Fruit fly (Drosophila melanogaster): ENCODE results near the gene Flacc.
A peak's percentile ranks its signal among the peaks of the same experiment; 100 is the strongest.

Gene Flacc

dm6 chrX:18920642-18921355 lies 27.4 kb upstream of the Flacc start (continued):
- no peak for TF ChIP-seq pfk (GFP tag; optimal IDR thresholded peaks at IDR 0.05)
- TF ChIP-seq Mad (GFP tag; optimal IDR thresholded peaks at IDR 0.05): no peak
- no peak for TF ChIP-seq bigmax (GFP tag; optimal IDR thresholded peaks at IDR 0.05)
- 0 out of 2 replicates have a peak, but pooled peaks have one; percentile 31 for TF ChIP-seq ap (GFP tag; IDR thresholded peaks at IDR 0.05)
- TF ChIP-seq D (optimal IDR thresholded peaks at IDR 0.05): no peak
- peak; percentile 39 for TF ChIP-seq D (GFP tag; optimal IDR thresholded peaks at IDR 0.05)
- no peak for TF ChIP-seq pan (optimal IDR thresholded peaks at IDR 0.05)
- TF ChIP-seq pan (GFP tag; optimal IDR thresholded peaks at IDR 0.05 in 1 of 2, IDR thresholded peaks at IDR 0.05 in 1 of 2): no peak
- TF ChIP-seq seq (GFP tag; IDR thresholded peaks at IDR 0.05): no peak
- no peak for TF ChIP-seq CG7928 (GFP tag; optimal IDR thresholded peaks at IDR 0.05)
- no peak for TF ChIP-seq sd (tag; optimal IDR thresholded peaks at IDR 0.05)
- peak; percentile 53 for TF ChIP-seq Xrp1 (GFP tag; IDR thresholded peaks at IDR 0.05)
- TF ChIP-seq abd-A (tag; optimal IDR thresholded peaks at IDR 0.05): no peak
- no peak for TF ChIP-seq z (GFP tag; IDR thresholded peaks at IDR 0.05)
- TF ChIP-seq CG14965 (GFP tag; optimal IDR thresholded peaks at IDR 0.05; ENCODE audit: borderline replicate concordance): no peak
- TF ChIP-seq NK7.1 (GFP tag; optimal IDR thresholded peaks at IDR 0.05): no peak
- TF ChIP-seq vnd (GFP tag; IDR thresholded peaks at IDR 0.05; ENCODE audit: partially characterized antibody): no peak
- TF ChIP-seq CG1647 (GFP tag; optimal IDR thresholded peaks at IDR 0.05): no peak
- TF ChIP-seq Myb (GFP tag; optimal IDR thresholded peaks at IDR 0.05): no peak
- no peak for TF ChIP-seq CG43689 (GFP tag; IDR thresholded peaks at IDR 0.05)
- TF ChIP-seq tap (tag; optimal IDR thresholded peaks at IDR 0.05): no peak
- no peak for TF ChIP-seq gsb (GFP tag; IDR thresholded peaks at IDR 0.05)
- TF ChIP-seq CG6254 (GFP tag; optimal IDR thresholded peaks at IDR 0.05): peak; percentile 45
- TF ChIP-seq Usf (GFP tag; optimal IDR thresholded peaks at IDR 0.05): no peak
- no peak for TF ChIP-seq BtbVII (GFP tag; optimal IDR thresholded peaks at IDR 0.05)
- TF ChIP-seq CG8478 (optimal IDR thresholded peaks at IDR 0.05): no peak
- peak; percentile 26; the same call in 1 of the 3 replicates for TF ChIP-seq croc (GFP tag; conservative IDR thresholded peaks at IDR 0.05)
- TF ChIP-seq HLH4C (GFP tag; IDR thresholded peaks at IDR 0.05; ENCODE audit: partially characterized antibody): no peak
- no peak for TF ChIP-seq CG6654 (GFP tag; optimal IDR thresholded peaks at IDR 0.05)
- TF ChIP-seq CG32767 (GFP tag; IDR thresholded peaks at IDR 0.05): no peak
- peak; percentile 66 for TF ChIP-seq crol (GFP tag; IDR thresholded peaks at IDR 0.05)
- no peak for TF ChIP-seq otp (GFP tag; IDR thresholded peaks at IDR 0.05)
- TF ChIP-seq zf30C (GFP tag; optimal IDR thresholded peaks at IDR 0.05): peak; percentile 18
- no peak for TF ChIP-seq ftz-f1 (GFP tag; optimal IDR thresholded peaks at IDR 0.05)
- TF ChIP-seq CG12659 (GFP tag; optimal IDR thresholded peaks at IDR 0.05): peak; percentile 25
- TF ChIP-seq CG17186 (GFP tag; optimal IDR thresholded peaks at IDR 0.05): no peak
- no peak for TF ChIP-seq trh (GFP tag; optimal IDR thresholded peaks at IDR 0.05)
- TF ChIP-seq Xbp1 (GFP tag; optimal IDR thresholded peaks at IDR 0.05): peak; percentile 50
- TF ChIP-seq sob (GFP tag; IDR thresholded peaks at IDR 0.05): no peak
- no peak for TF ChIP-seq Lpt (GFP tag; optimal IDR thresholded peaks at IDR 0.05)
- TF ChIP-seq CG13424 (tag; optimal IDR thresholded peaks at IDR 0.05): peak; percentile 55
- no peak for TF ChIP-seq CG13296 (GFP tag; optimal IDR thresholded peaks at IDR 0.05)
- peak; percentile 59 for TF ChIP-seq CG2678 (tag; optimal IDR thresholded peaks at IDR 0.05)
- no peak for TF ChIP-seq h (optimal IDR thresholded peaks at IDR 0.05)
- no peak for TF ChIP-seq Neu2 (GFP tag; optimal IDR thresholded peaks at IDR 0.05; ENCODE audit: borderline replicate concordance)
- 0 out of 2 replicates have a peak, but pooled peaks have one; percentile 19 for TF ChIP-seq CG10959 (GFP tag; IDR thresholded peaks at IDR 0.05)
- no peak for TF ChIP-seq cad (GFP tag; optimal IDR thresholded peaks at IDR 0.05)
- TF ChIP-seq CG10462 (GFP tag; optimal IDR thresholded peaks at IDR 0.05): no peak
- no peak; the same call in 1 of the 2 replicates for TF ChIP-seq H2.0 (GFP tag; IDR thresholded peaks at IDR 0.05)
- TF ChIP-seq btn (GFP tag; optimal IDR thresholded peaks at IDR 0.05): peak; percentile 22
- TF ChIP-seq Dp (GFP tag; optimal IDR thresholded peaks at IDR 0.05): no peak
- TF ChIP-seq Rfx (GFP tag; IDR thresholded peaks at IDR 0.05): no peak
